Fruit fly (Drosophila melanogaster): ENCODE results near the gene CG12483.

DNA sequence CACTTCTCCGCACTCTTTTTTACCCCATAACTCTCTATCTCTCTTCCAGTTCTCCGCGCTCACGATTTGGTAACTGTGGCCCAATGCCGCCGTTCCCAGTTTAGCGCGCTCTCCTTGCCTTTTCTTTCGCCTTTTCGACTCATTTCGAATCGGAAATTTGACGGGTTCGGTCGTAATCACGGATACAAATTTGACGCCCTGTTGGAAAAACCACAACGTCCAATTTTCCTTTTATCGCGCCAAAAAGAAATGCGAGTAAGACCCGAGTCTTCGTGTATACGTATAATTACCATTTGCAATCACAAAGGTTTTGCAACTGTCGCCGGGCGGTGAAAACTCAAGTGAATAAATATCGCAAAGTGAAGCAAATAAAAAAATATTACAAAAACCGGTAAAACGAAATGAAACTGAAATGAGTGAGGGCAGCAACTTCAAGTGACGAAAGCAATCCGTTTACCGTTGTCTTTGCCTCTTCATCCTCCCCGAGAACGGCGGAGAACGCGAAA lies 31.2 kb upstream of the CG12483 start, which contains the start of gene Pdk1:
- TF ChIP-seq CG1529 (GFP tag; optimal IDR thresholded peaks at IDR 0.05) = no peak
- no peak for TF ChIP-seq Ets65A (GFP tag)
- TF ChIP-seq PHDP (tag; optimal IDR thresholded peaks at IDR 0.05) = no peak
- no peak for TF ChIP-seq bowl (GFP tag; IDR thresholded peaks at IDR 0.05)
- peak; percentile 44; the same call in 1 of the 2 replicates for TF ChIP-seq CG13287 (GFP tag; IDR thresholded peaks at IDR 0.05; ENCODE audit: partially characterized antibody)
- 0 out of 2 replicates have a peak, but pooled peaks have one; percentile 29 for TF ChIP-seq sob (GFP tag; IDR thresholded peaks at IDR 0.05)
- TF ChIP-seq mirr (GFP tag; optimal IDR thresholded peaks at IDR 0.05) = peak; percentile 13

Data from whole organism, embryonic.